Worm (Caenorhabditis elegans): ENCODE results near the gene D2024.4.

D2024.4 gene

DNA sequence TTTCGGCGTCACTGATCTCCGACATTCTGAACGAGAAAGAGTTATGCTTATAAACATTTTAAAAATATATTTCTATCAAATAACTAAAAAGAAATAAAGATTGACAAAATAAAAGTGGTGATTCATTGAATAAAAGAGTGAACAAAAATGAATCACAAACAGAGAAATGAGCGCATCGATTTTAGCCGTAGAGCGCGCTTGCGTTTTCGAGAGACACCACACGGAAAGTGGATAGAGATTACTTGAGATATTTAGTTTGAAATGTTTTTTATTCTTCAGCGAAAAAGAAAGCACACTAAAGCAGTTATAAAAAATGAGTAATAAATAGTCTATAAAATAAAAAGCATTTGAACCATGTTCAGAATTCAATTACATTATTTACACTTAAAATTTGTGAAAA, 837 bp upstream of the D2024.4 start, which contains the start of gene cap-1:
Gene cap-1 (minus strand): TSS at position 26 of the 400 bp plus-strand sequence.
- TF ChIP-seq ces-1 (GFP tag; optimal IDR thresholded peaks at IDR 0.05) (no peak), nhr-28 (tag; optimal IDR thresholded peaks at IDR 0.05) (peak; percentile 72), madf-5 (GFP tag; IDR thresholded peaks at IDR 0.05) (no peak), lin-13 (GFP tag; optimal IDR thresholded peaks at IDR 0.05) (peak; percentile 67), hlh-30 (tag; optimal IDR thresholded peaks at IDR 0.05; ENCODE audit: insufficient read depth) (peak; percentile 36), lsy-2 (tag; optimal IDR thresholded peaks at IDR 0.05) (peak in 1 of 2 experiments; percentile 85), mes-2 (tag; optimal IDR thresholded peaks at IDR 0.05; ENCODE audit: poor library complexity, severe bottlenecking) (peak; percentile 96), nhr-6 (tag; optimal IDR thresholded peaks at IDR 0.05) (peak; percentile 71), nhr-76 (tag; optimal IDR thresholded peaks at IDR 0.05) (no peak), dmd-6 (GFP tag; IDR thresholded peaks at IDR 0.05) (0 out of 2 replicates have a peak, but pooled peaks have one; percentile 29), daf-16 (GFP tag; optimal IDR thresholded peaks at IDR 0.05) (no peak), daf-16 (tag; optimal IDR thresholded peaks at IDR 0.05) (peak; percentile 42), nhr-11 (tag; optimal IDR thresholded peaks at IDR 0.05) (no peak), nhr-102 (tag; optimal IDR thresholded peaks at IDR 0.05) (no peak), ceh-44 (GFP tag; IDR thresholded peaks at IDR 0.05) (peak; percentile 78), lir-3 (tag; optimal IDR thresholded peaks at IDR 0.05) (no peak), dpl-1 (GFP tag; optimal IDR thresholded peaks at IDR 0.05) (peak; percentile 58), pqm-1 (tag; optimal IDR thresholded peaks at IDR 0.05) (peak; percentile 37), tag-97 (GFP tag; IDR thresholded peaks at IDR 0.05) (no peak), F26F4.8 (GFP tag; conservative IDR thresholded peaks at IDR 0.05) (no peak), ceh-20 (GFP tag; IDR thresholded peaks at IDR 0.05) (no peak), aly-2 (tag; optimal IDR thresholded peaks at IDR 0.05) (no peak), R02D3.7 (tag; optimal IDR thresholded peaks at IDR 0.05) (no peak), hmg-1.1 (GFP tag; IDR thresholded peaks at IDR 0.05) (no peak), zfp-3 (GFP tag; conservative IDR thresholded peaks at IDR 0.05) (no peak), lin-15B (tag; optimal IDR thresholded peaks at IDR 0.05) (peak; percentile 17), mxl-2 (GFP tag; conservative IDR thresholded peaks at IDR 0.05) (no peak), Y105C5A.15 (GFP tag; IDR thresholded peaks at IDR 0.05) (no peak), set-16 (GFP tag; IDR thresholded peaks at IDR 0.05) (no peak), hif-1 (tag; optimal IDR thresholded peaks at IDR 0.05) (peak in 1 of 2 experiments; percentile 60), rbr-2 (tag; optimal IDR thresholded peaks at IDR 0.05) (peak; percentile 63), mep-1 (tag; optimal IDR thresholded peaks at IDR 0.05) (peak; percentile 88), php-3 (GFP tag; IDR thresholded peaks at IDR 0.05) (no peak), ceh-28 (tag; optimal IDR thresholded peaks at IDR 0.05) (peak; percentile 43), ZK546.5 (tag; optimal IDR thresholded peaks at IDR 0.05) (no peak), mxl-3 (GFP tag; optimal IDR thresholded peaks at IDR 0.05) (peak; percentile 59), nhr-48 (tag; optimal IDR thresholded peaks at IDR 0.05) (no peak), gei-8 (GFP tag; optimal IDR thresholded peaks at IDR 0.05) (no peak), daf-19 (GFP tag; conservative IDR thresholded peaks at IDR 0.05) (no peak), lin-38 (GFP tag; IDR thresholded peaks at IDR 0.05) (peak; percentile 96), unc-130 (GFP tag; optimal IDR thresholded peaks at IDR 0.05) (peak; percentile 79), egl-43 (GFP tag; IDR thresholded peaks at IDR 0.05) (no peak), pha-4 (GFP tag; IDR thresholded peaks at IDR 0.05) (no peak), pha-4 (tag; optimal IDR thresholded peaks at IDR 0.05) (peak; percentile 94), nhr-77 (tag; optimal IDR thresholded peaks at IDR 0.05) (peak; percentile 85), dmd-9 (GFP tag; IDR thresholded peaks at IDR 0.05) (no peak), daf-12 (tag; optimal IDR thresholded peaks at IDR 0.05) (no peak), dve-1 (tag; optimal IDR thresholded peaks at IDR 0.05; ENCODE audit: insufficient read depth) (peak; percentile 86), hlh-11 (tag; optimal IDR thresholded peaks at IDR 0.05) (peak; percentile 45), nhr-111 (GFP tag; optimal IDR thresholded peaks at IDR 0.05) (no peak), fkh-10 (GFP tag; optimal IDR thresholded peaks at IDR 0.05) (peak; percentile 17), T20F7.1 (GFP tag; optimal IDR thresholded peaks at IDR 0.05) (peak; percentile 47)
